Worm (Caenorhabditis elegans): ENCODE data around the gene mtre-1.

mtre-1 gene

ce11 chrII:8039416-8039815 lies 11.0 kb downstream of the mtre-1 start, which contains the start of the genes ubh-4 and algn-6 (continued):
- TF ChIP-seq elt-3 (tag; optimal IDR thresholded peaks at IDR 0.05) (peak in 1 of 6 experiments; percentile 49), snu-23 (GFP tag; optimal IDR thresholded peaks at IDR 0.05) (peak; percentile 69), lsy-2 (tag; optimal IDR thresholded peaks at IDR 0.05) (peak; percentile 81 to 96), blmp-1 (tag; optimal IDR thresholded peaks at IDR 0.05) (peak; percentile 16), egl-13 (tag; optimal IDR thresholded peaks at IDR 0.05) (peak; percentile 13), ceh-90 (tag; optimal IDR thresholded peaks at IDR 0.05) (peak; percentile 66), unc-130 (tag; optimal IDR thresholded peaks at IDR 0.05) (peak; percentile 34), ztf-11 (tag; optimal IDR thresholded peaks at IDR 0.05) (peak in 1 of 2 experiments; percentile 43), ces-1 (GFP tag; optimal IDR thresholded peaks at IDR 0.05) (no peak), mdl-1 (tag; optimal IDR thresholded peaks at IDR 0.05) (peak in 1 of 2 experiments; percentile 17), nhr-11 (tag; optimal IDR thresholded peaks at IDR 0.05) (no peak), C16A3.4 (tag; optimal IDR thresholded peaks at IDR 0.05) (peak; percentile 82), efl-1 (optimal IDR thresholded peaks at IDR 0.05) (peak; percentile 67), efl-1 (GFP tag; optimal IDR thresholded peaks at IDR 0.05 in 1 of 2) (peak; percentile 63 to 96), lin-15B (tag; optimal IDR thresholded peaks at IDR 0.05) (peak; percentile 83), nhr-85 (tag) (peak; percentile 75), snpc-4 (tag; optimal IDR thresholded peaks at IDR 0.05) (peak; percentile 8), dsc-1 (tag; optimal IDR thresholded peaks at IDR 0.05) (peak; percentile 28), ceh-63 (GFP tag; optimal IDR thresholded peaks at IDR 0.05) (no peak), nhr-71 (tag; optimal IDR thresholded peaks at IDR 0.05) (peak; percentile 72), tbx-2 (tag; optimal IDR thresholded peaks at IDR 0.05) (peak; percentile 53), nhr-19 (GFP tag; conservative IDR thresholded peaks at IDR 0.05) (peak; percentile 50), isw-1 (GFP tag; IDR thresholded peaks at IDR 0.05) (peak; percentile 34), rnt-1 (tag; optimal IDR thresholded peaks at IDR 0.05) (peak; percentile 74)

- TF ChIP-seq nhr-11 (tag; optimal IDR thresholded peaks at IDR 0.05) (no peak), C04F5.9 (tag; optimal IDR thresholded peaks at IDR 0.05) (no peak), F16B12.6 (tag; optimal IDR thresholded peaks at IDR 0.05) (no peak), ceh-63 (GFP tag; optimal IDR thresholded peaks at IDR 0.05) (no peak), sup-37 (GFP tag; optimal IDR thresholded peaks at IDR 0.05) (no peak), lsy-2 (tag; optimal IDR thresholded peaks at IDR 0.05) (no peak), ceh-90 (tag; optimal IDR thresholded peaks at IDR 0.05) (no peak), mab-9 (GFP tag; IDR thresholded peaks at IDR 0.05) (no peak), nhr-84 (tag; optimal IDR thresholded peaks at IDR 0.05) (no peak), skn-1 (tag; optimal IDR thresholded peaks at IDR 0.05) (no peak), unc-62 (GFP tag; optimal IDR thresholded peaks at IDR 0.05) (no peak), nhr-76 (tag; optimal IDR thresholded peaks at IDR 0.05) (no peak), sptf-1 (tag; optimal IDR thresholded peaks at IDR 0.05) (no peak)
Observed at ce11 chrII:8037863-8038262, 12.5 kb downstream of the mtre-1 start, which contains the start of gene C08B11.9. TSS of gene C08B11.9 (minus strand) at chrII:8038169.

ce11 chrII:8037246-8037645 lies 13.1 kb downstream of the mtre-1 start, which contains the start of gene arp-6:
TSS of gene arp-6 (minus strand) at chrII:8037346.
- TF ChIP-seq Y116A8C.19 (tag; optimal IDR thresholded peaks at IDR 0.05; ENCODE audit: borderline replicate concordance): no peak
- no peak for TF ChIP-seq fkh-4 (tag; optimal IDR thresholded peaks at IDR 0.05; ENCODE audit: borderline replicate concordance)
- TF ChIP-seq jun-1 (tag; optimal IDR thresholded peaks at IDR 0.05): no peak
- no peak for TF ChIP-seq nhr-12 (tag; optimal IDR thresholded peaks at IDR 0.05)
- no peak for TF ChIP-seq alr-1 (tag; optimal IDR thresholded peaks at IDR 0.05; ENCODE audit: borderline replicate concordance)
- no peak for TF ChIP-seq C04F5.9 (tag; optimal IDR thresholded peaks at IDR 0.05)
- no peak for TF ChIP-seq nhr-19 (GFP tag; conservative IDR thresholded peaks at IDR 0.05)
- no peak for TF ChIP-seq grh-1 (GFP tag; IDR thresholded peaks at IDR 0.05)
- TF ChIP-seq nhr-77 (tag; optimal IDR thresholded peaks at IDR 0.05): no peak
- no peak for TF ChIP-seq hpl-2 (GFP tag; optimal IDR thresholded peaks at IDR 0.05)
- TF ChIP-seq nhr-71 (tag; optimal IDR thresholded peaks at IDR 0.05): no peak
- no peak for TF ChIP-seq fos-1 (tag; optimal IDR thresholded peaks at IDR 0.05)
- no peak for TF ChIP-seq blmp-1 (tag; optimal IDR thresholded peaks at IDR 0.05)
- TF ChIP-seq lin-35 (GFP tag; optimal IDR thresholded peaks at IDR 0.05): no peak
- no peak for TF ChIP-seq lir-3 (tag; optimal IDR thresholded peaks at IDR 0.05; ENCODE audit: poor library complexity)
- no peak for TF ChIP-seq elt-2 (tag; optimal IDR thresholded peaks at IDR 0.05)

Data from whole organism, L1 larva.